Worm (Caenorhabditis elegans): ENCODE results near the gene C08F8.9.

Gene C08F8.9

ce11 chrIV:11156526-11156925 lies 21.9 kb downstream of the C08F8.9 start:
- TF ChIP-seq pat-9 (tag; optimal IDR thresholded peaks at IDR 0.05) (no peak), ets-4 (tag; optimal IDR thresholded peaks at IDR 0.05) (no peak), tbx-2 (tag; optimal IDR thresholded peaks at IDR 0.05) (no peak)

- TF ChIP-seq nfya-1 (tag; optimal IDR thresholded peaks at IDR 0.05), result peak; percentile 37
Measured at ce11 chrIV:11154425-11155114, 23.8 kb downstream of the C08F8.9 start, which contains the start of gene C08F8.3. C08F8.3 (plus strand) TSS chrIV:11155044.

- TF ChIP-seq unc-3 (GFP tag; conservative IDR thresholded peaks at IDR 0.05), result no peak
- TF ChIP-seq unc-3 (tag; optimal IDR thresholded peaks at IDR 0.05), result no peak
- TF ChIP-seq pqm-1 (tag; optimal IDR thresholded peaks at IDR 0.05), result no peak
- no peak for TF ChIP-seq C08G9.2 (tag; optimal IDR thresholded peaks at IDR 0.05)
- TF ChIP-seq pha-2 (tag; optimal IDR thresholded peaks at IDR 0.05), result no peak
- TF ChIP-seq ets-4 (tag; optimal IDR thresholded peaks at IDR 0.05), result no peak
Measured at ce11 chrIV:11150844-11151243, 27.6 kb downstream of the C08F8.9 start, which contains the start of gene C08F8.2. C08F8.2 (plus strand) TSS chrIV:11150997.

ce11 chrIV:11149454-11150163 lies 28.8 kb downstream of the C08F8.9 start, which contains the start of the genes F01G4.6 and pfd-1:
F01G4.6 (minus strand) TSS chrIV:11149504.
pfd-1 (plus strand) TSS chrIV:11150113.
- no peak for TF ChIP-seq ceh-2 (tag; optimal IDR thresholded peaks at IDR 0.05)
- TF ChIP-seq mec-3 (tag; optimal IDR thresholded peaks at IDR 0.05; ENCODE audit: borderline replicate concordance), result no peak
- no peak for TF ChIP-seq sox-2 (GFP tag; IDR thresholded peaks at IDR 0.05)
- no peak for TF ChIP-seq ahr-1 (tag; optimal IDR thresholded peaks at IDR 0.05)
- TF ChIP-seq K09A11.1 (tag; optimal IDR thresholded peaks at IDR 0.05; ENCODE audit: insufficient read depth), result no peak
- no peak for TF ChIP-seq fkh-10 (GFP tag; optimal IDR thresholded peaks at IDR 0.05)
- TF ChIP-seq unc-55 (GFP tag; optimal IDR thresholded peaks at IDR 0.05), result peak; percentile 37
- TF ChIP-seq ceh-31 (tag; optimal IDR thresholded peaks at IDR 0.05), result peak; percentile 50
- TF ChIP-seq ceh-24 (tag; optimal IDR thresholded peaks at IDR 0.05), result no peak
- no peak for TF ChIP-seq ceh-6 (GFP tag; optimal IDR thresholded peaks at IDR 0.05)
- TF ChIP-seq npax-4 (tag; optimal IDR thresholded peaks at IDR 0.05), result no peak
- TF ChIP-seq pag-3 (tag; optimal IDR thresholded peaks at IDR 0.05; ENCODE audit: borderline replicate concordance), result no peak
- TF ChIP-seq zip-5 (tag; optimal IDR thresholded peaks at IDR 0.05), result no peak
- no peak for TF ChIP-seq dmd-4 (tag; optimal IDR thresholded peaks at IDR 0.05; ENCODE audit: borderline replicate concordance)
- no peak for TF ChIP-seq ceh-45 (GFP tag; IDR thresholded peaks at IDR 0.05)
- TF ChIP-seq sdc-2 (tag; optimal IDR thresholded peaks at IDR 0.05), result no peak
- peak; percentile 44 for TF ChIP-seq tbx-2 (tag; optimal IDR thresholded peaks at IDR 0.05)
- TF ChIP-seq madf-2 (tag; optimal IDR thresholded peaks at IDR 0.05), result no peak
- no peak for TF ChIP-seq unc-86 (tag; optimal IDR thresholded peaks at IDR 0.05)
- TF ChIP-seq syd-9 (tag; optimal IDR thresholded peaks at IDR 0.05), result no peak
- no peak for TF ChIP-seq T23F11.4 (GFP tag; optimal IDR thresholded peaks at IDR 0.05)
- no peak for TF ChIP-seq ceh-30 (tag; optimal IDR thresholded peaks at IDR 0.05)
- no peak for TF ChIP-seq hlh-8 (tag; optimal IDR thresholded peaks at IDR 0.05)
- TF ChIP-seq lim-6 (tag; optimal IDR thresholded peaks at IDR 0.05), result no peak
- TF ChIP-seq pha-4 (tag; optimal IDR thresholded peaks at IDR 0.05), result no peak
- TF ChIP-seq ceh-9 (tag; optimal IDR thresholded peaks at IDR 0.05), result no peak
- TF ChIP-seq pros-1 (tag; optimal IDR thresholded peaks at IDR 0.05), result no peak
- TF ChIP-seq ama-1 (optimal IDR thresholded peaks at IDR 0.05), result no peak
- peak; percentile 48 for TF ChIP-seq elt-2 (tag; optimal IDR thresholded peaks at IDR 0.05)
- no peak for TF ChIP-seq hlh-13 (GFP tag; optimal IDR thresholded peaks at IDR 0.05)
- TF ChIP-seq ceh-18 (tag; optimal IDR thresholded peaks at IDR 0.05), result peak; percentile 39
- no peak for TF ChIP-seq C08G9.2 (tag; optimal IDR thresholded peaks at IDR 0.05)
- TF ChIP-seq fkh-6 (tag; optimal IDR thresholded peaks at IDR 0.05), result no peak
- no peak for TF ChIP-seq ceh-14 (tag; optimal IDR thresholded peaks at IDR 0.05)
- TF ChIP-seq unc-3 (GFP tag; conservative IDR thresholded peaks at IDR 0.05), result peak; percentile 29; the same call in 1 of the 2 replicates
- TF ChIP-seq unc-3 (tag; optimal IDR thresholded peaks at IDR 0.05), result no peak
- TF ChIP-seq ets-4 (tag; optimal IDR thresholded peaks at IDR 0.05), result no peak
- TF ChIP-seq fax-1 (tag; optimal IDR thresholded peaks at IDR 0.05), result no peak
- no peak for TF ChIP-seq sox-4 (tag; optimal IDR thresholded peaks at IDR 0.05)
- no peak for TF ChIP-seq C38D4.7 (GFP tag; optimal IDR thresholded peaks at IDR 0.05)
- TF ChIP-seq pha-2 (tag; optimal IDR thresholded peaks at IDR 0.05), result no peak

All from whole organism, late embryonic.